Worm (Caenorhabditis elegans): ENCODE measurements around the gene cyp-25A1.

The cyp-25A1 gene

ce11 chrIII:3874895-3875294 lies 42.5 kb downstream of the cyp-25A1 start:
- TF ChIP-seq lsy-27 (tag; optimal IDR thresholded peaks at IDR 0.05; ENCODE audit: borderline replicate concordance, insufficient read depth) (no peak), cebp-1 (GFP tag; IDR thresholded peaks at IDR 0.05) (no peak), cebp-1 (tag; optimal IDR thresholded peaks at IDR 0.05) (no peak), C17E4.6 (GFP tag; IDR thresholded peaks at IDR 0.05) (no peak), nhr-80 (tag; optimal IDR thresholded peaks at IDR 0.05) (peak; percentile 40), egrh-3 (GFP tag; IDR thresholded peaks at IDR 0.05) (no peak), F49E8.2 (tag; optimal IDR thresholded peaks at IDR 0.05; ENCODE audit: insufficient read depth) (no peak), F39B2.1 (GFP tag; IDR thresholded peaks at IDR 0.05) (no peak), snpc-3.4 (tag; optimal IDR thresholded peaks at IDR 0.05) (no peak), egl-44 (GFP tag; IDR thresholded peaks at IDR 0.05) (0 out of 2 replicates have a peak, but pooled peaks have one; percentile 14), xnd-1 (tag; optimal IDR thresholded peaks at IDR 0.05) (no peak), T26A5.8 (tag; optimal IDR thresholded peaks at IDR 0.05) (no peak), Y53G8AR.9 (GFP tag; conservative IDR thresholded peaks at IDR 0.05) (0 out of 2 replicates have a peak, but pooled peaks have one; percentile 26), hlh-26 (GFP tag; conservative IDR thresholded peaks at IDR 0.05) (no peak), zim-3 (tag; optimal IDR thresholded peaks at IDR 0.05) (no peak), rpc-1 (optimal IDR thresholded peaks at IDR 0.05) (no peak), rpc-1 (tag; optimal IDR thresholded peaks at IDR 0.05) (no peak), lag-1 (GFP tag; IDR thresholded peaks at IDR 0.05) (no peak), let-607 (tag; optimal IDR thresholded peaks at IDR 0.05) (peak; percentile 47 to 82), B0019.2 (GFP tag; conservative IDR thresholded peaks at IDR 0.05) (no peak), sea-2 (GFP tag; IDR thresholded peaks at IDR 0.05) (no peak), unc-130 (GFP tag; optimal IDR thresholded peaks at IDR 0.05) (no peak), hlh-12 (tag; optimal IDR thresholded peaks at IDR 0.05) (no peak), ztf-22 (GFP tag; optimal IDR thresholded peaks at IDR 0.05) (no peak)

- TF ChIP-seq ztf-18 (tag; optimal IDR thresholded peaks at IDR 0.05) (no peak), fkh-3 (tag; optimal IDR thresholded peaks at IDR 0.05) (no peak), F23B12.7 (tag; optimal IDR thresholded peaks at IDR 0.05; ENCODE audit: insufficient read depth) (no peak), nhr-80 (tag; optimal IDR thresholded peaks at IDR 0.05) (peak; percentile 9), cebp-1 (GFP tag; IDR thresholded peaks at IDR 0.05) (peak; percentile 18; the same call in 1 of the 2 replicates), cebp-1 (tag; optimal IDR thresholded peaks at IDR 0.05) (peak; percentile 60), nfyb-1 (GFP tag; IDR thresholded peaks at IDR 0.05) (peak; percentile 48; the same call in 1 of the 2 replicates), nhr-90 (tag; optimal IDR thresholded peaks at IDR 0.05) (no peak), efl-1 (GFP tag; optimal IDR thresholded peaks at IDR 0.05) (no peak), chd-7 (tag; optimal IDR thresholded peaks at IDR 0.05) (peak; percentile 36), ZK185.1 (tag; optimal IDR thresholded peaks at IDR 0.05; ENCODE audit: poor library complexity, severe bottlenecking) (peak; percentile 6), T07F8.4 (tag; optimal IDR thresholded peaks at IDR 0.05) (no peak), lin-40 (tag; optimal IDR thresholded peaks at IDR 0.05) (peak; percentile 22), F33H1.4 (GFP tag; IDR thresholded peaks at IDR 0.05) (no peak), pha-4 (tag; optimal IDR thresholded peaks at IDR 0.05) (peak; percentile 32), egl-44 (GFP tag; IDR thresholded peaks at IDR 0.05) (0 out of 2 replicates have a peak, but pooled peaks have one; percentile 53), snpc-4 (GFP tag; optimal IDR thresholded peaks at IDR 0.05) (no peak), snpc-4 (tag; optimal IDR thresholded peaks at IDR 0.05) (no peak), ama-1 (optimal IDR thresholded peaks at IDR 0.05) (no peak), ama-1 (GFP tag; optimal IDR thresholded peaks at IDR 0.05) (no peak), zim-3 (tag; optimal IDR thresholded peaks at IDR 0.05) (no peak), snpc-3.4 (tag; optimal IDR thresholded peaks at IDR 0.05) (no peak)
These were observed 43.2 kb downstream of the cyp-25A1 start for ce11 chrIII:3875608-3876007.
